Fruit fly (Drosophila melanogaster) Kc167 (cell line): ENCODE results near the gene Had1.

Experiments
- Myc ChIP-seq: fragments of >200 bp; optimal IDR thresholded peaks from 2 replicates; lab custom pipeline; 2017; ENCODE audit warnings: missing external identifiers
- psq ChIP-seq: fragments of >200 bp; optimal IDR thresholded peaks from 2 replicates; lab custom pipeline; 2017; ENCODE audit warnings: missing external identifiers
- ttk ChIP-seq: sonication (Bioruptor generic); optimal IDR thresholded peaks from 2 replicates; lab custom pipeline; 2017; ENCODE audit warnings: missing external identifiers

DNA sequence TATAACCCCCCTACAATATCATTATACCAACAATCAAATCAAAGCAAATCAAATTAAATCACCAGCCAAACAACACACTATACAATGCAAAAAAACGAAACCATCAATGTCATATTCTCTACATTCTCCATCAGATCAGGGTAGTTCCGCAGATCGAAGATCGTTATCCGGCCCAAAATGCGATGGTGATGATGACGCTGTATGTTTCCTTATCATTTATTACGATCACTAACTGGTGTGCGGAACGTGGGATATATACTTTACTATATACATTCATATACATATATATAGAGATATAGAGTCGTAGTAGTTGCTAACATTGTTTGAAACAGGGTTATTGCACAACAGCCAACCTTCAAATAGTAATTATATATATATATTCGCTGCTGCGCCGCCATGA lies 27.2 kb downstream of the Had1 start:
- TF ChIP-seq Myc (no peak), psq (lab: Kevin White, UChicago) (no peak), ttk (lab: Kevin White, UChicago) (no peak)
